Fruit fly (Drosophila melanogaster): ENCODE results near the gene CG14011.

Gene CG14011

dm6 chr2L:5546518-5547287, 34.2 kb downstream of the CG14011 start, which contains the start of gene Oscillin (continued):
- TF ChIP-seq crp (GFP tag; optimal IDR thresholded peaks at IDR 0.05) (peak in 1 of 2 experiments; percentile 33), CG15514 (GFP tag; optimal IDR thresholded peaks at IDR 0.05) (peak; percentile 61), Adf1 (GFP tag; IDR thresholded peaks at IDR 0.05) (peak; percentile 16; the same call in 1 of the 2 replicates), CG15269 (tag; optimal IDR thresholded peaks at IDR 0.05) (peak; percentile 75), CG10274 (GFP tag; optimal IDR thresholded peaks at IDR 0.05) (peak; percentile 94), pros (GFP tag; optimal IDR thresholded peaks at IDR 0.05) (peak; percentile 36), ewg (GFP tag; optimal IDR thresholded peaks at IDR 0.05) (peak; percentile 48), gsb-n (tag; optimal IDR thresholded peaks at IDR 0.05) (peak; percentile 89), Kr (GFP tag; optimal IDR thresholded peaks at IDR 0.05) (no peak), CG6272 (GFP tag; IDR thresholded peaks at IDR 0.05) (peak; percentile 55; the same call in 1 of the 2 replicates), slp2 (GFP tag; optimal IDR thresholded peaks at IDR 0.05) (peak; percentile 44), lab (GFP tag; optimal IDR thresholded peaks at IDR 0.05) (peak; percentile 88), ERR (GFP tag; optimal IDR thresholded peaks at IDR 0.05) (peak; percentile 43), CG10431 (GFP tag; optimal IDR thresholded peaks at IDR 0.05) (peak; percentile 77), CG17912 (GFP tag; optimal IDR thresholded peaks at IDR 0.05) (no peak), rib (GFP tag; IDR thresholded peaks at IDR 0.05) (peak; percentile 45; the same call in 1 of the 2 replicates), vfl (GFP tag; optimal IDR thresholded peaks at IDR 0.05) (no peak), CG17568 (GFP tag; optimal IDR thresholded peaks at IDR 0.05) (no peak), CG32767 (GFP tag; IDR thresholded peaks at IDR 0.05) (peak; percentile 78), Abd-B (GFP tag; optimal IDR thresholded peaks at IDR 0.05) (peak; percentile 52), Antp (GFP tag; optimal IDR thresholded peaks at IDR 0.05) (peak; percentile 35), Fer1 (GFP tag; optimal IDR thresholded peaks at IDR 0.05) (peak; percentile 87), tup (GFP tag; optimal IDR thresholded peaks at IDR 0.05) (no peak), gcm2 (GFP tag; optimal IDR thresholded peaks at IDR 0.05) (no peak), PHDP (tag; optimal IDR thresholded peaks at IDR 0.05) (no peak), org-1 (GFP tag; optimal IDR thresholded peaks at IDR 0.05) (peak; percentile 52), Bdp1 (GFP tag; optimal IDR thresholded peaks at IDR 0.05) (no peak), cg (GFP tag; optimal IDR thresholded peaks at IDR 0.05) (peak; percentile 75), phol (tag; optimal IDR thresholded peaks at IDR 0.05) (peak; percentile 89), CrebB (tag; optimal IDR thresholded peaks at IDR 0.05) (no peak), Hr39 (optimal IDR thresholded peaks at IDR 0.05) (no peak), CG30020 (tag; optimal IDR thresholded peaks at IDR 0.05) (peak; percentile 51), CG6813 (GFP tag; optimal IDR thresholded peaks at IDR 0.05) (peak; percentile 57), inv (GFP tag; IDR thresholded peaks at IDR 0.05; ENCODE audit: partially characterized antibody) (peak; percentile 32; the same call in 1 of the 2 replicates), Ssrp (tag; optimal IDR thresholded peaks at IDR 0.05) (peak; percentile 85), fru (optimal IDR thresholded peaks at IDR 0.05) (no peak), C15 (GFP tag; IDR thresholded peaks at IDR 0.05) (0 out of 3 replicates have a peak, but pooled peaks have one; percentile 48), CG3281 (GFP tag; optimal IDR thresholded peaks at IDR 0.05) (peak; percentile 80), CG11093 (GFP tag; IDR thresholded peaks at IDR 0.05) (0 out of 3 replicates have a peak, but pooled peaks have one; percentile 69), H15 (GFP tag; IDR thresholded peaks at IDR 0.05) (peak; percentile 72), CG12299 (tag; optimal IDR thresholded peaks at IDR 0.05) (peak; percentile 66), zen2 (GFP tag; IDR thresholded peaks at IDR 0.05; ENCODE audit: partially characterized antibody) (peak; percentile 89), Pdp1 (GFP tag; optimal IDR thresholded peaks at IDR 0.05) (peak; percentile 17 to 91), CG17328 (GFP tag; IDR thresholded peaks at IDR 0.05) (peak; percentile 66), her (GFP tag; optimal IDR thresholded peaks at IDR 0.05) (no peak), CG1602 (GFP tag; optimal IDR thresholded peaks at IDR 0.05) (peak; percentile 18), CG8290 (GFP tag; optimal IDR thresholded peaks at IDR 0.05) (peak; percentile 41), CG8290 (tag; optimal IDR thresholded peaks at IDR 0.05) (peak in 1 of 2 experiments; percentile 5), CkIIα-i1 (GFP tag; IDR thresholded peaks at IDR 0.05) (no peak)
